Worm (Caenorhabditis elegans): Measurements from ENCODE around the gene str-138.
A peak's percentile ranks its signal among the peaks of the same experiment; 100 is the strongest.

Gene str-138

ce11 chrV:8016928-8017327 lies 41.5 kb upstream of the str-138 start, which contains the start of gene sptl-2:
TSS of gene sptl-2 (plus strand) at chrV:8017207.
- no peak for TF ChIP-seq lir-3 (tag; optimal IDR thresholded peaks at IDR 0.05; ENCODE audit: poor library complexity)
- TF ChIP-seq nhr-84 (tag; optimal IDR thresholded peaks at IDR 0.05) = no peak
- no peak for TF ChIP-seq nhr-237 (tag; optimal IDR thresholded peaks at IDR 0.05)
- no peak for TF ChIP-seq egl-13 (tag; optimal IDR thresholded peaks at IDR 0.05)
- TF ChIP-seq nhr-12 (tag; optimal IDR thresholded peaks at IDR 0.05) = no peak
- TF ChIP-seq hlh-17 (GFP tag; optimal IDR thresholded peaks at IDR 0.05; ENCODE audit: borderline replicate concordance) = no peak
- no peak for TF ChIP-seq irx-1 (tag; optimal IDR thresholded peaks at IDR 0.05)
- no peak for TF ChIP-seq mdl-1 (tag; optimal IDR thresholded peaks at IDR 0.05)
- TF ChIP-seq efl-3 (GFP tag; optimal IDR thresholded peaks at IDR 0.05) = no peak
- no peak for TF ChIP-seq lin-13 (GFP tag; optimal IDR thresholded peaks at IDR 0.05)
- TF ChIP-seq nhr-90 (tag; optimal IDR thresholded peaks at IDR 0.05; ENCODE audit: poor library complexity) = no peak

- TF ChIP-seq nhr-90 (tag; optimal IDR thresholded peaks at IDR 0.05; ENCODE audit: poor library complexity) (no peak), lin-14 (GFP tag; optimal IDR thresholded peaks at IDR 0.05) (no peak), unc-30 (tag; optimal IDR thresholded peaks at IDR 0.05) (no peak), vab-15 (tag; optimal IDR thresholded peaks at IDR 0.05) (no peak), blmp-1 (tag; optimal IDR thresholded peaks at IDR 0.05) (no peak), unc-86 (tag; optimal IDR thresholded peaks at IDR 0.05) (no peak), lsy-2 (tag; optimal IDR thresholded peaks at IDR 0.05) (no peak), C16A3.4 (tag; optimal IDR thresholded peaks at IDR 0.05) (no peak), lin-13 (GFP tag; optimal IDR thresholded peaks at IDR 0.05) (no peak), sox-4 (tag; optimal IDR thresholded peaks at IDR 0.05) (no peak), ztf-11 (tag; optimal IDR thresholded peaks at IDR 0.05) (no peak), skn-1 (tag; optimal IDR thresholded peaks at IDR 0.05) (no peak), lir-3 (tag; optimal IDR thresholded peaks at IDR 0.05; ENCODE audit: poor library complexity) (no peak), elt-3 (tag; optimal IDR thresholded peaks at IDR 0.05) (no peak), unc-62 (GFP tag; optimal IDR thresholded peaks at IDR 0.05) (no peak), nhr-76 (tag; optimal IDR thresholded peaks at IDR 0.05) (no peak), pax-3 (tag; optimal IDR thresholded peaks at IDR 0.05) (no peak), mdl-1 (tag; optimal IDR thresholded peaks at IDR 0.05) (no peak), hlh-17 (GFP tag; optimal IDR thresholded peaks at IDR 0.05; ENCODE audit: borderline replicate concordance) (no peak), egl-27 (tag; optimal IDR thresholded peaks at IDR 0.05) (no peak), pqm-1 (tag; optimal IDR thresholded peaks at IDR 0.05) (peak; percentile 67), Y116A8C.19 (tag; optimal IDR thresholded peaks at IDR 0.05; ENCODE audit: borderline replicate concordance) (no peak), nhr-20 (tag; optimal IDR thresholded peaks at IDR 0.05) (peak; percentile 43), tlp-1 (tag; optimal IDR thresholded peaks at IDR 0.05) (peak; percentile 58), dsc-1 (tag; optimal IDR thresholded peaks at IDR 0.05) (no peak), elt-2 (tag; optimal IDR thresholded peaks at IDR 0.05) (peak; percentile 75), ets-5 (GFP tag; IDR thresholded peaks at IDR 0.05) (no peak), mep-1 (tag; optimal IDR thresholded peaks at IDR 0.05) (no peak), lin-39 (tag; optimal IDR thresholded peaks at IDR 0.05) (no peak), jun-1 (tag; optimal IDR thresholded peaks at IDR 0.05) (peak; percentile 14), aly-2 (tag; optimal IDR thresholded peaks at IDR 0.05) (no peak), aha-1 (tag; optimal IDR thresholded peaks at IDR 0.05) (no peak), zip-4 (GFP tag; optimal IDR thresholded peaks at IDR 0.05) (no peak), swsn-7 (tag; optimal IDR thresholded peaks at IDR 0.05) (no peak), tbx-2 (tag; optimal IDR thresholded peaks at IDR 0.05) (no peak), nhr-77 (tag; optimal IDR thresholded peaks at IDR 0.05) (no peak), fkh-10 (GFP tag; optimal IDR thresholded peaks at IDR 0.05) (no peak), ces-1 (GFP tag; optimal IDR thresholded peaks at IDR 0.05) (no peak), nhr-11 (tag; optimal IDR thresholded peaks at IDR 0.05) (no peak), ceh-8 (GFP tag; optimal IDR thresholded peaks at IDR 0.05) (no peak), nhr-19 (GFP tag; conservative IDR thresholded peaks at IDR 0.05) (no peak), lin-35 (GFP tag; optimal IDR thresholded peaks at IDR 0.05) (peak in 1 of 2 experiments; percentile 23), hlh-4 (tag; optimal IDR thresholded peaks at IDR 0.05) (no peak), ceh-82 (tag; optimal IDR thresholded peaks at IDR 0.05) (no peak), C34B4.2 (tag; optimal IDR thresholded peaks at IDR 0.05) (no peak)
These were observed 40.5 kb upstream of the str-138 start for ce11 chrV:8017924-8018323.

Data from whole organism, L1 larva.